Fruit fly (Drosophila melanogaster): ENCODE results near the gene CG17211.

Gene CG17211

DNA sequence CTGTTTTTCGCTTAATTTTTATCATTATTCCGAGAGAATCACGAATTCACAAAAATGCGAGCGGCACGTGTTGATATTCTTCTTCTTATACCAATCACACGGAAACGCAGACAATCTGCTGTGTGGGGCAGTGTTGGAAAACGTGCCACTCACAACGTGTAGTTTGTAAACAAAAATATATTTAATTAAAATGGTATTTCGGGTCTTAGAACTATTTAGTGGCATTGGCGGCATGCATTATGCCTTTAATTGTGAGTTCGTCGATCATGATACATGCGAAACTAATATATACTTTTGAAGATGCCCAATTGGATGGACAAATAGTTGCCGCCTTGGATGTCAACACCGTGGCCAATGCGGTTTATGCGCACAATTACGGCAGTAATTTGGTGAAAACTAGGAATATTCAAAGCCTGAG is 17.8 kb upstream of the CG17211 start, which contains the start of the genes CG6712 and Mt2 (continued):
- TF ChIP-seq HLH4C (GFP tag; IDR thresholded peaks at IDR 0.05; ENCODE audit: partially characterized antibody) (no peak), Mad (GFP tag; optimal IDR thresholded peaks at IDR 0.05) (no peak), da (GFP tag; optimal IDR thresholded peaks at IDR 0.05) (no peak), sisA (GFP tag; IDR thresholded peaks at IDR 0.05) (no peak), HLH54F (GFP tag; optimal IDR thresholded peaks at IDR 0.05) (no peak), CG4730 (GFP tag; IDR thresholded peaks at IDR 0.05) (no peak), CG15269 (tag; optimal IDR thresholded peaks at IDR 0.05) (no peak), wdn (GFP tag; IDR thresholded peaks at IDR 0.05) (no peak), ci (GFP tag; IDR thresholded peaks at IDR 0.05) (0 out of 3 replicates have a peak, but pooled peaks have one; percentile 44), CG31441 (GFP tag; IDR thresholded peaks at IDR 0.05) (no peak), crol (GFP tag; IDR thresholded peaks at IDR 0.05) (no peak), CG10274 (GFP tag; optimal IDR thresholded peaks at IDR 0.05) (no peak), sug (tag; optimal IDR thresholded peaks at IDR 0.05) (peak; percentile 25), CG11560 (tag; IDR thresholded peaks at IDR 0.05) (no peak), Fer1 (GFP tag; optimal IDR thresholded peaks at IDR 0.05) (no peak), Fer3 (tag; optimal IDR thresholded peaks at IDR 0.05) (no peak), Hr3 (GFP tag; optimal IDR thresholded peaks at IDR 0.05) (no peak), CG9797 (GFP tag; optimal IDR thresholded peaks at IDR 0.05) (peak; percentile 10)

dm6 chr2L:12097698-12098097 is 16.5 kb upstream of the CG17211 start, which contains the start of gene Ced-12:
Gene Ced-12, plus strand, starts transcription at chr2L:12097838.
- TF ChIP-seq CG14710 (tag; optimal IDR thresholded peaks at IDR 0.05), result peak; percentile 98
- TF ChIP-seq CG14860 (GFP tag; IDR thresholded peaks at IDR 0.05; ENCODE audit: partially characterized antibody), result no peak
- TF ChIP-seq grn (GFP tag; optimal IDR thresholded peaks at IDR 0.05), result no peak
- TF ChIP-seq MBD-R2 (GFP tag; IDR thresholded peaks at IDR 0.05), result peak; percentile 46
- TF ChIP-seq E2f2 (GFP tag; IDR thresholded peaks at IDR 0.05), result peak; percentile 96
- peak in 1 of 2 experiments; percentile 13 for TF ChIP-seq Pdp1 (GFP tag; optimal IDR thresholded peaks at IDR 0.05)
- TF ChIP-seq TFAM (GFP tag; optimal IDR thresholded peaks at IDR 0.05), result no peak
- TF ChIP-seq CG31441 (GFP tag; IDR thresholded peaks at IDR 0.05), result no peak
- 0 out of 4 replicates have a peak, but pooled peaks have one; percentile 14 for TF ChIP-seq Dll (GFP tag; IDR thresholded peaks at IDR 0.05; ENCODE audit: partially characterized antibody)
- TF ChIP-seq sqz (GFP tag; optimal IDR thresholded peaks at IDR 0.05), result peak; percentile 85
- no peak for TF ChIP-seq CG7786 (GFP tag; optimal IDR thresholded peaks at IDR 0.05)
- TF ChIP-seq stwl (tag; optimal IDR thresholded peaks at IDR 0.05), result peak; percentile 58
- peak; percentile 28 for TF ChIP-seq BEAF-32 (GFP tag; optimal IDR thresholded peaks at IDR 0.05)
- TF ChIP-seq sd (tag; optimal IDR thresholded peaks at IDR 0.05), result peak; percentile 1
- TF ChIP-seq Sry-δ (GFP tag; optimal IDR thresholded peaks at IDR 0.05), result peak; percentile 18
- peak; percentile 87 for TF ChIP-seq CG4617 (GFP tag; optimal IDR thresholded peaks at IDR 0.05; ENCODE audit: borderline replicate concordance)
- peak; percentile 42 for TF ChIP-seq zen (tag; optimal IDR thresholded peaks at IDR 0.05)
- TF ChIP-seq HmgZ (tag; optimal IDR thresholded peaks at IDR 0.05), result peak; percentile 5
- peak; percentile 46 for TF ChIP-seq CG17359 (tag; optimal IDR thresholded peaks at IDR 0.05)
- no peak for TF ChIP-seq Fer3 (tag; optimal IDR thresholded peaks at IDR 0.05)
- TF ChIP-seq CG16813 (GFP tag; IDR thresholded peaks at IDR 0.05; ENCODE audit: partially characterized antibody), result no peak
- TF ChIP-seq Sry-β (GFP tag; optimal IDR thresholded peaks at IDR 0.05), result peak; percentile 66
- TF ChIP-seq pzg (GFP tag; optimal IDR thresholded peaks at IDR 0.05), result peak; percentile 64
- TF ChIP-seq CG12659 (GFP tag; optimal IDR thresholded peaks at IDR 0.05), result peak; percentile 5
- no peak for TF ChIP-seq CG17802 (tag; optimal IDR thresholded peaks at IDR 0.05)
- TF ChIP-seq gfzf (GFP tag; optimal IDR thresholded peaks at IDR 0.05), result peak; percentile 87
- TF ChIP-seq CG12942 (GFP tag; optimal IDR thresholded peaks at IDR 0.05), result no peak
- peak; percentile 90 for TF ChIP-seq Dp (GFP tag; optimal IDR thresholded peaks at IDR 0.05)
- TF ChIP-seq Myb (GFP tag; optimal IDR thresholded peaks at IDR 0.05), result peak; percentile 12
- 0 out of 3 replicates have a peak, but pooled peaks have one; percentile 8 for TF ChIP-seq Opbp (GFP tag; IDR thresholded peaks at IDR 0.05; ENCODE audit: partially characterized antibody)
- TF ChIP-seq CG11093 (GFP tag; IDR thresholded peaks at IDR 0.05), result no peak
- peak; percentile 83 for TF ChIP-seq CG17186 (GFP tag; optimal IDR thresholded peaks at IDR 0.05)
- peak; percentile 60 for TF ChIP-seq CG18262 (tag; optimal IDR thresholded peaks at IDR 0.05)

Data from whole organism, embryonic.